Worm (Caenorhabditis elegans): ENCODE measurements around the gene C33F10.4.

DNA sequence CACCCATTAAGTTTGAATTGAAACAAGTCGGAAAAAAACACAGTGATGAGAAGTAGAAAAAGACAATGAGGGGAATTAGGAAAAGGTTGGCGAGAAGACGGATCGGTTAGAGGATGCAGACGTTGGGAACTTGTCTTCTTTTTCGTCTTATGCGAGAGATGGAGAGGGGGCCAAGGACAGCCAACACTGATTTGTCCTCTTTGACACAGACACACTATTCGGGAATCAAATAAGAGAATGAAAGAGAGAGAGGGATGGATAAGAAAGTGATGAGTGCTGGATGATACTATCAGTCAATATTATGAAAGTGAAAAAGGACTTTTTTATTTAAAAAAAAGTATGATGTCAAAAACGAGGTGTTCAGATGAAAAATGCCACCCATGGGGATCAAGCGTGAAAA lies 26.2 kb downstream of the C33F10.4 start, which contains the start of gene lact-5:
- TF ChIP-seq mep-1 (tag; optimal IDR thresholded peaks at IDR 0.05) (no peak), nhr-76 (tag; optimal IDR thresholded peaks at IDR 0.05) (no peak), lin-13 (tag; optimal IDR thresholded peaks at IDR 0.05) (no peak), nhr-12 (tag; optimal IDR thresholded peaks at IDR 0.05) (no peak)
